Worm (Caenorhabditis elegans) whole organism, early embryonic: ENCODE measurements around the gene F53H4.2.

ENCODE experiments used
- B0310.2 ChIP-seq: sonication (generic microtip); optimal IDR thresholded peaks from 2 replicates; lab custom pipeline; 2016; ENCODE audit warnings: mild to moderate bottlenecking, missing genetic modification characterization, missing compliant biosample characterization
- F13C5.2 ChIP-seq: sonication (generic microtip); optimal IDR thresholded peaks from 2 replicates; lab custom pipeline; 2017; ENCODE audit warnings: mild to moderate bottlenecking, missing genetic modification characterization, inconsistent platforms, missing compliant biosample characterization
- aly-1 ChIP-seq: sonication (generic microtip); optimal IDR thresholded peaks from 2 replicates; lab custom pipeline; 2016; ENCODE audit warnings: missing genetic modification characterization, missing compliant biosample characterization
- ama-1 ChIP-seq: fragments of 150-350 bp; optimal IDR thresholded peaks from 2 replicates; lab custom pipeline; 2014
- ceh-13 ChIP-seq: fragments of 200-800 bp; sonication (Bioruptor generic); optimal IDR thresholded peaks from 2 replicates; lab custom pipeline; 2018; ENCODE audit warnings: mild to moderate bottlenecking, missing genetic modification characterization, missing compliant biosample characterization
- ceh-36 ChIP-seq: sonication (generic microtip); optimal IDR thresholded peaks from 2 replicates; lab custom pipeline; 2016; ENCODE audit warnings: missing genetic modification characterization, inconsistent platforms, missing compliant biosample characterization
- ets-7 ChIP-seq: sonication (generic microtip); optimal IDR thresholded peaks from 2 replicates; lab custom pipeline; 2016; ENCODE audit warnings: missing genotype, missing genetic modification characterization, missing compliant biosample characterization
- flt-1 ChIP-seq: fragments of 200-800 bp; sonication (Bioruptor generic); IDR thresholded peaks from 2 replicates; pipeline ENCODE4 v1.3.6; 2022; ENCODE audit warnings: missing genetic modification characterization, missing compliant biosample characterization
- hmbx-1 ChIP-seq: sonication (generic microtip); optimal IDR thresholded peaks from 2 replicates; lab custom pipeline; 2016; ENCODE audit warnings: mild to moderate bottlenecking, missing genetic modification characterization, missing compliant biosample characterization
- hmg-4 ChIP-seq: fragments of 200-800 bp; sonication (Bioruptor generic); optimal IDR thresholded peaks from 2 replicates; lab custom pipeline; 2018; ENCODE audit warnings: mild to moderate bottlenecking, missing genetic modification characterization, missing compliant biosample characterization
- hnd-1 ChIP-seq: sonication (generic microtip); optimal IDR thresholded peaks from 2 replicates; lab custom pipeline; 2016; ENCODE audit warnings: missing genetic modification characterization, missing compliant biosample characterization
- pes-1 ChIP-seq: fragments of 200-800 bp; sonication (Bioruptor generic); IDR thresholded peaks from 2 replicates; pipeline ENCODE4 v1.3.6; 2022; ENCODE audit warnings: missing genetic modification reagents, missing genetic modification characterization, missing compliant biosample characterization
- scrt-1 ChIP-seq: fragments of 200-800 bp; sonication (Bioruptor generic); IDR thresholded peaks from 2 replicates; pipeline ENCODE4 v1.3.6; 2022; ENCODE audit warnings: missing genetic modification characterization, missing compliant biosample characterization
- sea-1 ChIP-seq: fragments of 200-800 bp; sonication (Bioruptor generic); conservative IDR thresholded peaks from 2 replicates; pipeline ENCODE4 v1.3.6; 2022; ENCODE audit warnings: missing genetic modification characterization, missing compliant biosample characterization
- tbx-11 ChIP-seq: fragments of 200-800 bp; sonication (Bioruptor generic); IDR thresholded peaks from 2 replicates; pipeline ENCODE4 v1.3.6; 2022; ENCODE audit warnings: missing genetic modification characterization, missing compliant biosample characterization
- tbx-37 ChIP-seq: fragments of 200-800 bp; sonication (Bioruptor generic); conservative IDR thresholded peaks from 2 replicates; pipeline ENCODE4 v1.3.6; 2022; ENCODE audit warnings: missing genetic modification reagents, missing genetic modification characterization, missing compliant biosample characterization
- tra-4 ChIP-seq: sonication (generic microtip); optimal IDR thresholded peaks from 2 replicates; lab custom pipeline; 2017; ENCODE audit warnings: missing genetic modification characterization, missing compliant biosample characterization

Gene F53H4.2

ce11 chrX:15831537-15831936 is 25.4 kb upstream of the F53H4.2 start:
- no peak for TF ChIP-seq tbx-37
- no peak for TF ChIP-seq ceh-13 (GFP tag; lab: Kevin White, UChicago)
- TF ChIP-seq ama-1 (lab: Kevin White, UChicago) = no peak
- no peak for TF ChIP-seq tbx-11 (GFP tag; lab: Robert Waterston, UW)
- no peak for TF ChIP-seq aly-1 (tag; lab: Kevin White, UChicago)
- no peak for TF ChIP-seq flt-1 (GFP tag; lab: Robert Waterston, UW)
- TF ChIP-seq sea-1 (GFP tag; lab: Robert Waterston, UW) = no peak

ce11 chrX:15838496-15838948 is 18.4 kb upstream of the F53H4.2 start, which contains the start of gene acox-1.6:
acox-1.6 (minus strand) TSS chrX:15838546.
- TF ChIP-seq hmg-4 (GFP tag; lab: Kevin White, UChicago) = no peak
- TF ChIP-seq pes-1 (GFP tag; lab: Robert Waterston, UW) = no peak
- no peak for TF ChIP-seq B0310.2 (tag; lab: Kevin White, UChicago)
- TF ChIP-seq F13C5.2 (tag; lab: Kevin White, UChicago) = no peak
- no peak for TF ChIP-seq tbx-37
- no peak for TF ChIP-seq ceh-13 (GFP tag; lab: Kevin White, UChicago)
- TF ChIP-seq hnd-1 (tag; lab: Kevin White, UChicago) = no peak
- no peak for TF ChIP-seq ama-1 (lab: Kevin White, UChicago)
- TF ChIP-seq hmbx-1 (tag; lab: Kevin White, UChicago) = no peak
- TF ChIP-seq ets-7 (tag; lab: Kevin White, UChicago) = no peak
- TF ChIP-seq aly-1 (tag; lab: Kevin White, UChicago) = no peak
- TF ChIP-seq tra-4 (tag; lab: Kevin White, UChicago) = no peak
- TF ChIP-seq tbx-11 (GFP tag; lab: Robert Waterston, UW) = no peak

DNA sequence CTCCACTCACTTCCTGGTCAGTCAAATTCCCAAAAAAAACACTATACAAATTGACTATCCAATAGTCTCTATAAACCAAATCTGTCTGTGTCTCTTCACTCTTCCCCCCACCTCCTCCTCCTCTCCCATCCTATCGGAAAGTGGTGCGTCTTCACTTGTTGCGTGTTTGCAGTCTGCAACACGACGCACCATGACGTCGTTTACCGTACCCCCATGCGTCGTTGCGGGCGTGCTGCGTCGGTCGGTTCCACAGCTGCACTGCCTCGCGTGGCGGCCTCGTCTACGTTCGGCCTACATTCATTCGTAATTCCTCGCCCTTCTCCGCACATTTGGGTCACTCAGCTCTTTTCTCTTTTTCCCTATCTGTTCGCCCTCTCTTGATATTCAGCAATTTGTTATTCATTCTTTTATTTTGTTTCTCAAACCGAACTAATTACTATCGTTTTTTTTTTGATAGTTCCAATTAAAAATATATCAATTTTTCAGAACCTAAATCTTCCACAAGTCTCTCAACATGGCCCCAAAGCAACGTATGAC is 15.8 kb upstream of the F53H4.2 start, which contains the start of gene serp-1.1:
TSS of gene serp-1.1 (plus strand) at position 487 of the 537 bp plus-strand sequence.
- no peak for TF ChIP-seq ama-1 (lab: Kevin White, UChicago)
- 0 out of 2 replicates have a peak, but pooled peaks have one; percentile 33 for TF ChIP-seq tbx-11 (GFP tag; lab: Robert Waterston, UW)
- no peak for TF ChIP-seq ceh-36
- TF ChIP-seq pes-1 (GFP tag; lab: Robert Waterston, UW) = peak; percentile 59; the same call in 1 of the 2 replicates
- no peak for TF ChIP-seq tra-4 (tag; lab: Kevin White, UChicago)
- TF ChIP-seq sea-1 (GFP tag; lab: Robert Waterston, UW) = peak; percentile 89
- peak; percentile 62 for TF ChIP-seq scrt-1 (GFP tag; lab: Robert Waterston, UW)
- TF ChIP-seq flt-1 (GFP tag; lab: Robert Waterston, UW) = peak; percentile 57
- peak; percentile 54 for TF ChIP-seq B0310.2 (tag; lab: Kevin White, UChicago)
- peak; percentile 92 for TF ChIP-seq hmg-4 (GFP tag; lab: Kevin White, UChicago)
- peak; percentile 74 for TF ChIP-seq aly-1 (tag; lab: Kevin White, UChicago)
- no peak for TF ChIP-seq ceh-13 (GFP tag; lab: Kevin White, UChicago)
- TF ChIP-seq tbx-37 = 0 out of 2 replicates have a peak, but pooled peaks have one; percentile 43
- no peak for TF ChIP-seq hnd-1 (tag; lab: Kevin White, UChicago)
- peak; percentile 89 for TF ChIP-seq F13C5.2 (tag; lab: Kevin White, UChicago)
- peak; percentile 69 for TF ChIP-seq ets-7 (tag; lab: Kevin White, UChicago)

- TF ChIP-seq hmbx-1 (tag; lab: Kevin White, UChicago) (no peak), tbx-11 (GFP tag; lab: Robert Waterston, UW) (no peak), F13C5.2 (tag; lab: Kevin White, UChicago) (no peak)
Measured at ce11 chrX:15842492-15842891, 14.5 kb upstream of the F53H4.2 start.

ce11 chrX:15844330-15844729 is 12.6 kb upstream of the F53H4.2 start:
- TF ChIP-seq hmbx-1 (tag; lab: Kevin White, UChicago) (no peak), sea-1 (GFP tag; lab: Robert Waterston, UW) (no peak), tra-4 (tag; lab: Kevin White, UChicago) (no peak), hnd-1 (tag; lab: Kevin White, UChicago) (no peak), tbx-11 (GFP tag; lab: Robert Waterston, UW) (no peak), tbx-37 (no peak), ama-1 (lab: Kevin White, UChicago) (no peak), flt-1 (GFP tag; lab: Robert Waterston, UW) (no peak), ets-7 (tag; lab: Kevin White, UChicago) (no peak), pes-1 (GFP tag; lab: Robert Waterston, UW) (no peak), scrt-1 (GFP tag; lab: Robert Waterston, UW) (no peak), hmg-4 (GFP tag; lab: Kevin White, UChicago) (no peak), aly-1 (tag; lab: Kevin White, UChicago) (no peak), B0310.2 (tag; lab: Kevin White, UChicago) (no peak), ceh-36 (no peak), F13C5.2 (tag; lab: Kevin White, UChicago) (no peak), ceh-13 (GFP tag; lab: Kevin White, UChicago) (no peak)

DNA sequence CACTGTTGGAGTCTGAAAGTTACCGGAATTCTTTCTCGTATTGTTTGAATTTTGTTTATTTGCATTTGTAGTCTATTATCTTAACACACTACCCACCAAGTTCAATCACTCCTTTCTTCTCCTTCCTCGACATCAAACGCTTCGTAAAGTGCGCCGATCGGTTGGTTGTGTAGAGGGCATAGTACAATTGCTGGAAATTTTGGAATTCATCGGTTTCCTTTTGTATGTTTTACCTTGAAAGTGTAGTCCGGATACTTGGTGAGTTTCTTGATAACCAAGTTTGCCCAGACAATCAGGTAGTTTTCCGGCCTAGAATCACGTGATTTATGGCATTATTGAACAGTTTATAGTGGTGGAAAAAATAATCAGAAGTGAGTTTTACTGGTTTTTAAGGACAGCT is 10.4 kb upstream of the F53H4.2 start:
- TF ChIP-seq sea-1 (GFP tag; lab: Robert Waterston, UW) (no peak), flt-1 (GFP tag; lab: Robert Waterston, UW) (no peak), tbx-11 (GFP tag; lab: Robert Waterston, UW) (no peak), tbx-37 (no peak), pes-1 (GFP tag; lab: Robert Waterston, UW) (no peak), ceh-36 (no peak), scrt-1 (GFP tag; lab: Robert Waterston, UW) (no peak), ets-7 (tag; lab: Kevin White, UChicago) (no peak), aly-1 (tag; lab: Kevin White, UChicago) (no peak), hmbx-1 (tag; lab: Kevin White, UChicago) (no peak), tra-4 (tag; lab: Kevin White, UChicago) (no peak), ama-1 (lab: Kevin White, UChicago) (no peak), ceh-13 (GFP tag; lab: Kevin White, UChicago) (no peak), B0310.2 (tag; lab: Kevin White, UChicago) (no peak), hnd-1 (tag; lab: Kevin White, UChicago) (no peak)
